Worm (Caenorhabditis elegans) whole organism, L3 larva: ENCODE results near the gene lys-1.

Experiments used
- aly-2 ChIP-seq: fragments of 150-350 bp; optimal IDR thresholded peaks from 2 replicates; lab custom pipeline; 2014; ENCODE audit warnings: missing biosample characterization, missing genetic modification characterization
- ama-1 ChIP-seq: fragments of 150-350 bp; optimal IDR thresholded peaks from 2 replicates; lab custom pipeline; 2018
- ceh-16 ChIP-seq: sonication (generic microtip); optimal IDR thresholded peaks from 2 replicates; lab custom pipeline; 2017; ENCODE audit warnings: missing biosample characterization, missing genetic modification characterization
- ceh-28 ChIP-seq: fragments of 150-350 bp; optimal IDR thresholded peaks from 2 replicates; lab custom pipeline; 2014; ENCODE audit warnings: missing biosample characterization, missing genetic modification reagents, missing genetic modification characterization
- ceh-82 ChIP-seq: fragments of 150-350 bp; optimal IDR thresholded peaks from 2 replicates; lab custom pipeline; 2014; ENCODE audit warnings: missing biosample characterization, missing genetic modification characterization
- ceh-9 ChIP-seq: sonication (generic microtip); optimal IDR thresholded peaks from 2 replicates; lab custom pipeline; 2018; ENCODE audit warnings: missing biosample characterization, missing genetic modification characterization
- elt-1 ChIP-seq: fragments of 150-350 bp; optimal IDR thresholded peaks from 2 replicates; lab custom pipeline; 2014; ENCODE audit warnings: missing biosample characterization, missing genetic modification characterization
- elt-2 ChIP-seq: sonication (generic microtip); optimal IDR thresholded peaks from 2 replicates; lab custom pipeline; 2016; ENCODE audit warnings: missing genetic modification reagents, mild to moderate bottlenecking, missing genetic modification characterization, missing compliant biosample characterization
- eor-1 ChIP-seq, 2 experiments: fragments of 150-350 bp; optimal IDR thresholded peaks; 2 replicates each; lab custom pipeline; 2014 to 2018; ENCODE audit warnings: missing biosample characterization in 2 of 2, missing genetic modification characterization in 2 of 2
- hmg-11 ChIP-seq: sonication (generic microtip); optimal IDR thresholded peaks from 2 replicates; lab custom pipeline; 2016; ENCODE audit warnings: missing genetic modification characterization, missing compliant biosample characterization
- jun-1 ChIP-seq: fragments of 150-350 bp; optimal IDR thresholded peaks from 2 replicates; lab custom pipeline; 2014; ENCODE audit warnings: missing biosample characterization, missing genetic modification reagents, missing genetic modification characterization
- mml-1 ChIP-seq: fragments of 150-350 bp; sonication (generic microtip); optimal IDR thresholded peaks from 3 replicates; lab custom pipeline; 2014; ENCODE audit warnings: missing biosample characterization, missing genetic modification characterization
- nfya-1 ChIP-seq: sonication (generic microtip); optimal IDR thresholded peaks from 2 replicates; lab custom pipeline; 2017; ENCODE audit warnings: missing genetic modification characterization, mild to moderate bottlenecking, missing compliant biosample characterization, antibody characterized with exemption, moderate library complexity; ENCODE audit not compliant: insufficient read depth
- nhr-11 ChIP-seq: fragments of 150-350 bp; optimal IDR thresholded peaks from 2 replicates; lab custom pipeline; 2014; ENCODE audit warnings: missing biosample characterization, missing genetic modification characterization
- nhr-12 ChIP-seq: fragments of 150-350 bp; optimal IDR thresholded peaks from 2 replicates; lab custom pipeline; 2014; ENCODE audit warnings: missing biosample characterization, missing genetic modification characterization
- nhr-237 ChIP-seq: fragments of 150-350 bp; optimal IDR thresholded peaks from 2 replicates; lab custom pipeline; 2014; ENCODE audit warnings: missing biosample characterization, missing genetic modification characterization
- nhr-28 ChIP-seq: fragments of 150-350 bp; optimal IDR thresholded peaks from 2 replicates; lab custom pipeline; 2014; ENCODE audit warnings: missing biosample characterization, missing genetic modification characterization
- nhr-43 ChIP-seq: sonication (generic microtip); optimal IDR thresholded peaks from 2 replicates; lab custom pipeline; 2016; ENCODE audit warnings: mild to moderate bottlenecking, missing genetic modification characterization, missing compliant biosample characterization; ENCODE audit not compliant: poor library complexity, severe bottlenecking
- nhr-76 ChIP-seq: fragments of 150-350 bp; sonication (generic microtip); optimal IDR thresholded peaks from 5 replicates; lab custom pipeline; 2014; ENCODE audit warnings: missing biosample characterization, missing genetic modification characterization
- nhr-77 ChIP-seq: fragments of 150-350 bp; optimal IDR thresholded peaks from 2 replicates; lab custom pipeline; 2014; ENCODE audit warnings: missing biosample characterization, missing genetic modification characterization
- pha-4 ChIP-seq: fragments of 150-350 bp; optimal IDR thresholded peaks from 2 replicates; lab custom pipeline; 2014; ENCODE audit warnings: missing biosample characterization, missing genetic modification reagents, missing genetic modification characterization
- pqm-1 ChIP-seq: fragments of 150-350 bp; optimal IDR thresholded peaks from 2 replicates; lab custom pipeline; 2017; ENCODE audit warnings: missing biosample characterization, missing genetic modification characterization, inconsistent platforms
- skn-1 ChIP-seq: fragments of 150-350 bp; optimal IDR thresholded peaks from 2 replicates; lab custom pipeline; 2014; ENCODE audit warnings: missing biosample characterization, missing genetic modification characterization
- tbx-2 ChIP-seq: sonication (generic microtip); optimal IDR thresholded peaks from 2 replicates; lab custom pipeline; 2016; ENCODE audit warnings: mild to moderate bottlenecking, missing genetic modification characterization, missing compliant biosample characterization
- unc-39 ChIP-seq: sonication (generic microtip); optimal IDR thresholded peaks from 4 replicates; lab custom pipeline; 2017; ENCODE audit warnings: missing biosample characterization, missing genetic modification characterization
- unc-62 ChIP-seq: fragments of 150-350 bp; sonication (generic microtip); optimal IDR thresholded peaks from 4 replicates; lab custom pipeline; 2014; ENCODE audit warnings: missing biosample characterization, missing genetic modification reagents, missing genetic modification characterization
- ztf-11 ChIP-seq: fragments of 150-350 bp; optimal IDR thresholded peaks from 2 replicates; lab custom pipeline; 2014; ENCODE audit warnings: missing biosample characterization, missing genetic modification characterization
- ztf-4 ChIP-seq: fragments of 150-350 bp; optimal IDR thresholded peaks from 2 replicates; lab custom pipeline; 2014; ENCODE audit warnings: missing biosample characterization, missing genetic modification characterization

The lys-1 gene

DNA sequence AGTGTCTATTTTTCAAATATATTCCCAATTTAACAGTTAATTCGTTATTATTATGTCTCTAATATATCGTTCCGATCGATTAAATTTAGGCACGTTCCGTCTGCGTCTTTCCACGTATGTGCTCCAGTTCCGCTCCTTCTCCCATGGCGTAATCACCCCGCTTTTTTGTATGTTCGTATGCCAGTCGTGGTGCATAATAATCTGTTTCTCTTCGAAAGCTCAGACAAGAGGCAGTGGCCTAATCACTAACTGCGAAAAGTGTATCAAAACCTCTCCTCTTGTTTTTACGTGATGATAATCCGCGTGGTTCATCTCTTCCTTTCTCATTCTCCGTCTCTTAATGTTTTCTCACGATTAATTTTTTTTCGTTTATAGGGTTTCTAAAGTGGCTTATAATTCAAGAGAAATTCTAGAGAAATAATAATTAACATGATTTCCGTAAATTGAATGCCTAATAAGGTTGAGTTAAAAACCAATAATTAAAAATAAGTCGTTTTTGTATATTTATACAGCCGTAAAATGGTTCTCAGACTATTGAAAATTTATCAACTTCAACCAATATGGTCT, 29.9 kb upstream of the lys-1 start:
- TF ChIP-seq ama-1 (lab: Kevin White, UChicago) (peak; percentile 75), ceh-82 (tag; lab: Kevin White, UChicago) (no peak), ceh-16 (tag; lab: Kevin White, UChicago) (no peak), nhr-237 (tag; lab: Kevin White, UChicago) (no peak)
- TF ChIP-seq, all 47 proteins: peak for 1

- TF ChIP-seq mml-1 (tag; lab: Kevin White, UChicago) (no peak), pha-4 (peak; percentile 1), unc-39 (tag; lab: Kevin White, UChicago) (no peak), ceh-16 (tag; lab: Kevin White, UChicago) (no peak), tbx-2 (tag; lab: Kevin White, UChicago) (no peak), ztf-11 (tag; lab: Kevin White, UChicago) (no peak), hmg-11 (tag; lab: Kevin White, UChicago) (peak; percentile 4), elt-2 (tag; lab: Kevin White, UChicago) (peak; percentile 17), skn-1 (tag; lab: Kevin White, UChicago) (no peak), nhr-43 (no peak), eor-1 (tag; optimal IDR thresholded peaks at IDR 0.05; lab: Kevin White, UChicago) (no peak), pqm-1 (tag; lab: Kevin White, UChicago) (peak; percentile 77)
- TF ChIP-seq, all 47 proteins: peak for 4
Observed at ce11 chrV:10248255-10248979, 29.3 kb upstream of the lys-1 start, which contains the start of gene akt-1. Gene akt-1 (plus strand): TSS chrV:10248905.

DNA sequence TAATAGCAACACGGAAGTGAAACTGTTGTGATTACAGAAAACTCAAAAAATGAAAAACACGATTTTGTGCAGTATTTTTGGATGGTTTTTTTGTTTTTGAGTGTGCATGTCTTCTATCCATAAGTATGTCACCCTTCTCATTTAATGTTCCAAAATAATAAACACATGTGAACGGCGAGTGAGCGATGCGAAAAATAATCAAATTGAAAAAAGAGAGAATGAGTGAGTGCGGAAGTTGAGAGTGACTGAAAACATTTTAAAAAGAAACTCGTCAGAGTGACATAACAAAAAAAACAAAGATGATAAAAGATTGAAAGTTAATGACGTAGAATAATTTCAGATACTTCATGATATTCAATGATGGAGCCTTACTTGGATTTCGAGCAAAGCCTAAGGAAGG, 28.2 kb upstream of the lys-1 start:
- no peak for TF ChIP-seq unc-62
- TF ChIP-seq eor-1 (tag; optimal IDR thresholded peaks at IDR 0.05; lab: Kevin White, UChicago) = no peak
- TF ChIP-seq ztf-4 (tag; lab: Kevin White, UChicago) = no peak

ce11 chrV:10252682-10253081, 25.0 kb upstream of the lys-1 start:
- TF ChIP-seq ama-1 (lab: Kevin White, UChicago) = peak; percentile 53
- TF ChIP-seq ceh-9 = no peak
- TF ChIP-seq ztf-4 (tag; lab: Kevin White, UChicago) = no peak
- TF ChIP-seq elt-1 (tag; lab: Kevin White, UChicago) = no peak

DNA sequence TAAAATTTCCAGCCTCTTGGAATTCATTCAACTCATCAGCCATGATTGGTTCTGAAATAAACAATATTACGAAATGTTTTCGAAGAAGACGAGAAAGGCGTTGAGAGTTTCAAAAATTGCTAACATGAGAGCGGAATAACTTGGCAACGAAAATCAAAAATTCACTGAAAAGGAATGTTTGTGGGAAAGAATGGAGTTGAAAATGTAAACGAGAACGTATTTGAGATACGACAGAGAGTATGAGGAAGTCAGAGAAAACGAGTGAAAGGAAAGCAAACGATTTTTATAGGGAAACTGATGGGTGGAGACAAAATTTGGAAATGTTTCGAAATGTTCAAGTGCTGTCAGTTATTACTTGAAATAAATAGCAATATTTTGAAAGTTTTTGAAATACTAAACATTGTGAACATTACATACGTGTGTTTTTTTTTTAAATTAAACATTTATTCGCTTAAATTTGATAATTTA, 22.7 kb upstream of the lys-1 start, which contains the start of gene rop-1:
rop-1 (minus strand) TSS at position 51 of the 468 bp plus-strand sequence.
- peak; percentile 13 for TF ChIP-seq elt-2 (tag; lab: Kevin White, UChicago)
- TF ChIP-seq ceh-16 (tag; lab: Kevin White, UChicago) = no peak
- TF ChIP-seq pha-4 = peak; percentile 62
- TF ChIP-seq pqm-1 (tag; lab: Kevin White, UChicago) = peak; percentile 32
- TF ChIP-seq ceh-28 (tag; lab: Kevin White, UChicago) = no peak
- peak; percentile 7 for TF ChIP-seq nfya-1
- no peak for TF ChIP-seq nhr-11 (tag; lab: Kevin White, UChicago)
- no peak for TF ChIP-seq nhr-28 (tag; lab: Kevin White, UChicago)
- no peak for TF ChIP-seq aly-2 (tag; lab: Kevin White, UChicago)
- no peak for TF ChIP-seq nhr-12 (tag; lab: Kevin White, UChicago)

ce11 chrV:10256050-10256449, 21.7 kb upstream of the lys-1 start, which contains the start of gene nhr-232:
Gene nhr-232 (plus strand): TSS chrV:10256170.
- TF ChIP-seq pha-4 (peak; percentile 70), pqm-1 (tag; lab: Kevin White, UChicago) (peak; percentile 84), elt-1 (tag; lab: Kevin White, UChicago) (no peak), elt-2 (tag; lab: Kevin White, UChicago) (peak; percentile 81), jun-1 (tag; lab: Kevin White, UChicago) (peak; percentile 27), nhr-76 (tag; lab: Kevin White, UChicago) (no peak)

DNA sequence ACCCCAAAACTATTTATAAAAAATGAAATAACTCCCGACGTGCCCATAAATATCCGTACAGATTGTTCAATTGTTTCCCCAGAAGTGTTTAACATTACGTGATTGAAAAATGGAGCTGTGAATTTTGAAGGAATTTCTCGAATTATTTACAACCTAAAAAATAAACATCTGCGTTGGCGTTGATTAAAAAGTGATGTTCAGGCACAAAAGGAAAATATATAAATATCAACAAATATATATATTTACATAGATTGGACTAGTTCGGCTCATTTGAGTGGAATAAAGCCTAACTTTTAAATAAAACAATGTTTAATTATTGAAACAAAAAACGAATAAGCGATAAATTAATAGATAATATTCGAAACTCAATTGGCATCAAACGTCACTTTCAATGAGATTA, 17.2 kb upstream of the lys-1 start, which contains the start of gene sri-18:
sri-18 (minus strand) TSS at position 101 of the 400 bp plus-strand sequence.
- TF ChIP-seq ceh-16 (tag; lab: Kevin White, UChicago) = no peak
- TF ChIP-seq ama-1 (lab: Kevin White, UChicago) = no peak
- no peak for TF ChIP-seq nhr-77
